Worm (Caenorhabditis elegans) whole organism, midembryonic: ENCODE measurements around the gene Y38H8A.4.
"Not testable (repeated sequence)": the region's sequence is repeated elsewhere in the genome, so short reads cannot be mapped to it uniquely, and the experiment has no call there.

Experiments used
- cog-1 ChIP-seq: sonication (generic microtip); optimal IDR thresholded peaks from 2 replicates; lab custom pipeline; 2016; ENCODE audit warnings: missing genetic modification characterization, missing compliant biosample characterization
- flt-1 ChIP-seq: fragments of 200-800 bp; sonication (Bioruptor generic); IDR thresholded peaks from 2 replicates; pipeline ENCODE4 v1.3.6; 2022; ENCODE audit warnings: missing genetic modification characterization, missing compliant biosample characterization
- ref-1 ChIP-seq: fragments of 200-800 bp; sonication (Bioruptor generic); conservative IDR thresholded peaks from 2 replicates; pipeline ENCODE4 v1.3.6; 2022; ENCODE audit warnings: missing genetic modification reagents, missing genetic modification characterization, missing compliant biosample characterization
- tab-1 ChIP-seq: fragments of 200-800 bp; sonication (Bioruptor generic); IDR thresholded peaks from 2 replicates; pipeline ENCODE4 v1.3.6; 2022; ENCODE audit warnings: missing genetic modification characterization, missing compliant biosample characterization
- ztf-29 ChIP-seq: fragments of 200-800 bp; sonication (Bioruptor generic); IDR thresholded peaks from 2 replicates; pipeline ENCODE4 v1.3.6; 2022; ENCODE audit warnings: missing genetic modification reagents, missing genetic modification characterization, missing compliant biosample characterization

DNA sequence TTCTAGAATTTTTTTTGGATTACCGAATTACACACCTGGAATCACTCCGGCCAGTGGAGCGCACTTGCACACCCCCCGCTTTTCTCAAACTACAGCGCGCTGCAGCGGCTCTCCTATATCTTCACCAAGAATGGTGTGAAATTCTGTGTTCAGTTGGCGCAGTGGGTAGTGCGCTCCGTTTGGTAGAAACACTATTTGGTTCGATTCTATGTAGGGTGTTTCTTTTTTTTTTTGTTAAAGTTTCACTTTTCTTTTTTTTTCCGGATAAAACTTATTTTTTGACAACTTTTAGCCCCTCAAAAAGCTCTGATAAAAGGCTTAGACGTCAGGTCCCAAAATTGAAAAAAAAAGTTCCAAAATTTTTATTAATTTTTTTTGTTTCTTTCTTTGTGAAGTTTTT, 31.9 kb upstream of the Y38H8A.4 start:
- not testable (repeated sequence) for TF ChIP-seq cog-1 (tag; lab: Kevin White, UChicago); ztf-29 (GFP tag; lab: Robert Waterston, UW)
- TF ChIP-seq tab-1 (0 out of 2 replicates have a peak, but pooled peaks have one; percentile 53), ref-1 (GFP tag; lab: Robert Waterston, UW) (0 out of 2 replicates have a peak, but pooled peaks have one; percentile 17), flt-1 (GFP tag; lab: Robert Waterston, UW) (peak; percentile 67)
